Fruit fly (Drosophila melanogaster) whole organism, adult: ENCODE results near the gene CG2747.

ENCODE experiments used
- CG11617 ChIP-seq: fragments of 200-800 bp; sonication (Bioruptor generic); optimal IDR thresholded peaks from 2 replicates; lab custom pipeline; 2017; ENCODE audit warnings: mild to moderate bottlenecking, missing biosample characterization, missing genetic modification reagents, missing genetic modification characterization
- CG12768 ChIP-seq: fragments of 200-800 bp; sonication (Bioruptor generic); optimal IDR thresholded peaks from 2 replicates; lab custom pipeline; 2017; ENCODE audit warnings: missing biosample characterization, missing genetic modification characterization, mild to moderate bottlenecking, moderate library complexity, missing genetic modification reagents
- CG14711 ChIP-seq: fragments of 200-800 bp; sonication (Bioruptor generic); optimal IDR thresholded peaks from 2 replicates; lab custom pipeline; 2018; ENCODE audit warnings: missing biosample characterization, mild to moderate bottlenecking, missing genetic modification characterization, moderate library complexity
- CG1620 ChIP-seq: fragments of 200-800 bp; sonication (Bioruptor generic); optimal IDR thresholded peaks from 2 replicates; lab custom pipeline; 2016; ENCODE audit warnings: missing biosample characterization, missing genetic modification characterization
- CG33017 ChIP-seq: fragments of 200-800 bp; sonication (Bioruptor generic); optimal IDR thresholded peaks from 2 replicates; lab custom pipeline; 2018; ENCODE audit warnings: missing biosample characterization, mild to moderate bottlenecking, missing genetic modification characterization, moderate library complexity
- CG5204 ChIP-seq: fragments of 200-800 bp; sonication (Bioruptor generic); optimal IDR thresholded peaks from 2 replicates; lab custom pipeline; 2016; ENCODE audit warnings: missing biosample characterization, missing genetic modification characterization
- CG7045 ChIP-seq: fragments of 200-800 bp; sonication (Bioruptor generic); optimal IDR thresholded peaks from 2 replicates; lab custom pipeline; 2017; ENCODE audit warnings: missing biosample characterization, mild to moderate bottlenecking, missing genetic modification characterization
- CG7101 ChIP-seq: fragments of 200-800 bp; sonication (Bioruptor generic); optimal IDR thresholded peaks from 2 replicates; lab custom pipeline; 2018; ENCODE audit warnings: missing biosample characterization, mild to moderate bottlenecking, missing genetic modification characterization, moderate library complexity
- Clk ChIP-seq: fragments of 200-800 bp; sonication (Bioruptor generic); optimal IDR thresholded peaks from 2 replicates; lab custom pipeline; 2017; ENCODE audit warnings: missing biosample characterization, missing genetic modification characterization
- Crg-1 ChIP-seq: fragments of 200-800 bp; sonication (Bioruptor generic); optimal IDR thresholded peaks from 2 replicates; lab custom pipeline; 2016; ENCODE audit warnings: missing biosample characterization, missing genetic modification characterization
- Hr96 ChIP-seq: fragments of 200-800 bp; sonication (Bioruptor generic); optimal IDR thresholded peaks from 2 replicates; lab custom pipeline; 2016; ENCODE audit warnings: missing biosample characterization, missing genetic modification characterization
- Mnt ChIP-seq: fragments of 200-800 bp; sonication (Bioruptor generic); optimal IDR thresholded peaks from 2 replicates; lab custom pipeline; 2016; ENCODE audit warnings: missing biosample characterization, mild to moderate bottlenecking, missing genetic modification characterization
- bab1 ChIP-seq: fragments of 200-800 bp; sonication (Bioruptor generic); optimal IDR thresholded peaks from 3 replicates; lab custom pipeline; 2019; ENCODE audit warnings: missing biosample characterization, mild to moderate bottlenecking, missing genetic modification characterization, moderate library complexity
- cic ChIP-seq: fragments of 200-800 bp; sonication (Bioruptor generic); optimal IDR thresholded peaks from 2 replicates; lab custom pipeline; 2017; ENCODE audit warnings: missing biosample characterization, mild to moderate bottlenecking, missing genetic modification characterization, moderate library complexity
- cnc ChIP-seq, 2 experiments: fragments of >200 bp; optimal IDR thresholded peaks; 2 replicates each; lab custom pipeline; 2017
- kay ChIP-seq: fragments of 200-800 bp; sonication (Bioruptor generic); peaks from one replicate; lab custom pipeline; 2016; ENCODE audit warnings: missing biosample characterization, missing genetic modification characterization, borderline replicate concordance
- ovo ChIP-seq: fragments of 200-800 bp; sonication (Bioruptor generic); optimal IDR thresholded peaks from 2 replicates; lab custom pipeline; 2016; ENCODE audit warnings: missing biosample characterization, missing genetic modification characterization
- pad ChIP-seq: fragments of 200-800 bp; sonication (Bioruptor generic); optimal IDR thresholded peaks from 3 replicates; lab custom pipeline; 2017; ENCODE audit warnings: missing biosample characterization, missing genetic modification characterization, mild to moderate bottlenecking, moderate library complexity, missing genetic modification reagents
- tj ChIP-seq: fragments of 200-800 bp; sonication (Bioruptor generic); optimal IDR thresholded peaks from 3 replicates; lab custom pipeline; 2017; ENCODE audit warnings: missing biosample characterization, mild to moderate bottlenecking, missing genetic modification characterization, moderate library complexity
- toe ChIP-seq: fragments of 200-800 bp; sonication (Bioruptor generic); optimal IDR thresholded peaks from 2 replicates; lab custom pipeline; 2016; ENCODE audit warnings: missing biosample characterization, missing genetic modification characterization

CG2747 gene

dm6 chr3R:8038927-8039326, 8.3 kb upstream of the CG2747 start:
- no peak for TF ChIP-seq bab1 (GFP tag; lab: Kevin White, UChicago)
- no peak for TF ChIP-seq CG5204
- TF ChIP-seq Clk (GFP tag; lab: Kevin White, UChicago): no peak
- TF ChIP-seq CG33017: no peak
- no peak for TF ChIP-seq Mnt (GFP tag; lab: Kevin White, UChicago)
- no peak for TF ChIP-seq cnc (optimal IDR thresholded peaks at IDR 0.05; lab: Kevin White, UChicago)
- no peak for TF ChIP-seq pad
- no peak for TF ChIP-seq CG7101
- TF ChIP-seq tj (GFP tag; lab: Kevin White, UChicago): no peak
- TF ChIP-seq toe (GFP tag; lab: Kevin White, UChicago): no peak
- no peak for TF ChIP-seq CG11617 (GFP tag; lab: Kevin White, UChicago)
- no peak for TF ChIP-seq CG1620

- TF ChIP-seq cic (GFP tag; lab: Kevin White, UChicago): no peak
- no peak for TF ChIP-seq CG1620
- no peak for TF ChIP-seq Mnt (GFP tag; lab: Kevin White, UChicago)
- TF ChIP-seq pad: no peak
- no peak for TF ChIP-seq Hr96 (GFP tag; lab: Kevin White, UChicago)
- no peak for TF ChIP-seq CG5204
- TF ChIP-seq kay (GFP tag; lab: Kevin White, UChicago): no peak
- no peak for TF ChIP-seq CG14711
- TF ChIP-seq bab1 (GFP tag; lab: Kevin White, UChicago): no peak
- TF ChIP-seq Clk (GFP tag; lab: Kevin White, UChicago): no peak
- TF ChIP-seq Crg-1 (GFP tag; lab: Kevin White, UChicago): no peak
- no peak for TF ChIP-seq cnc (optimal IDR thresholded peaks at IDR 0.05; lab: Kevin White, UChicago)
- no peak for TF ChIP-seq CG33017
- TF ChIP-seq ovo (GFP tag; lab: Kevin White, UChicago): no peak
- no peak for TF ChIP-seq CG7045 (GFP tag; lab: Kevin White, UChicago)
- TF ChIP-seq CG11617 (GFP tag; lab: Kevin White, UChicago): no peak
- no peak for TF ChIP-seq CG7101
Observed at dm6 chr3R:8037896-8038295, 7.3 kb upstream of the CG2747 start.

dm6 chr3R:8032923-8033478, 2.4 kb upstream of the CG2747 start, which contains the start of the genes CG11035 and unc-45:
Gene CG11035, minus strand, starts transcription at chr3R:8033009.
Gene unc-45, plus strand, starts transcription at chr3R:8033301.
- peak; percentile 98 for TF ChIP-seq kay (GFP tag; lab: Kevin White, UChicago)
- no peak for TF ChIP-seq Hr96 (GFP tag; lab: Kevin White, UChicago)
- peak; percentile 79 for TF ChIP-seq toe (GFP tag; lab: Kevin White, UChicago)
- TF ChIP-seq cic (GFP tag; lab: Kevin White, UChicago): peak; percentile 10
- TF ChIP-seq CG14711: peak; percentile 53
- peak; percentile 14 for TF ChIP-seq CG1620
- TF ChIP-seq bab1 (GFP tag; lab: Kevin White, UChicago): peak; percentile 70
- TF ChIP-seq CG7045 (GFP tag; lab: Kevin White, UChicago): peak; percentile 51
- TF ChIP-seq pad: peak; percentile 18
- no peak for TF ChIP-seq ovo (GFP tag; lab: Kevin White, UChicago)
- peak; percentile 63 for TF ChIP-seq CG11617 (GFP tag; lab: Kevin White, UChicago)
- TF ChIP-seq CG5204: no peak
- no peak for TF ChIP-seq CG12768 (GFP tag; lab: Kevin White, UChicago)
- no peak for TF ChIP-seq cnc (optimal IDR thresholded peaks at IDR 0.05; lab: Kevin White, UChicago)
- peak; percentile 33 for TF ChIP-seq CG7101
- peak; percentile 28 for TF ChIP-seq Crg-1 (GFP tag; lab: Kevin White, UChicago)
- TF ChIP-seq tj (GFP tag; lab: Kevin White, UChicago): peak; percentile 64
- TF ChIP-seq CG33017: peak; percentile 29
- peak; percentile 62 for TF ChIP-seq Mnt (GFP tag; lab: Kevin White, UChicago)
- no peak for TF ChIP-seq Clk (GFP tag; lab: Kevin White, UChicago)

- no peak for TF ChIP-seq Clk (GFP tag; lab: Kevin White, UChicago)
- no peak for TF ChIP-seq CG7045 (GFP tag; lab: Kevin White, UChicago)
- TF ChIP-seq ovo (GFP tag; lab: Kevin White, UChicago): no peak
- TF ChIP-seq Mnt (GFP tag; lab: Kevin White, UChicago): no peak
- TF ChIP-seq CG12768 (GFP tag; lab: Kevin White, UChicago): no peak
- TF ChIP-seq toe (GFP tag; lab: Kevin White, UChicago): no peak
- TF ChIP-seq CG33017: no peak
- TF ChIP-seq tj (GFP tag; lab: Kevin White, UChicago): no peak
- no peak for TF ChIP-seq CG1620
- TF ChIP-seq CG7101: no peak
- TF ChIP-seq pad: no peak
- TF ChIP-seq CG14711: no peak
- no peak for TF ChIP-seq CG5204
- no peak for TF ChIP-seq Crg-1 (GFP tag; lab: Kevin White, UChicago)
- TF ChIP-seq kay (GFP tag; lab: Kevin White, UChicago): no peak
- TF ChIP-seq bab1 (GFP tag; lab: Kevin White, UChicago): no peak
Observed at dm6 chr3R:8029496-8030013, 1.0 kb downstream of the CG2747 start, which contains the start of gene ImpE3. Gene ImpE3, minus strand, starts transcription at chr3R:8029546.

dm6 chr3R:8027203-8027688, 3.3 kb downstream of the CG2747 start:
- TF ChIP-seq cnc (optimal IDR thresholded peaks at IDR 0.05; lab: Kevin White, UChicago) (no peak), pad (peak; percentile 1), CG7101 (peak; percentile 68), CG12768 (GFP tag; lab: Kevin White, UChicago) (peak; percentile 42), kay (GFP tag; lab: Kevin White, UChicago) (no peak), toe (GFP tag; lab: Kevin White, UChicago) (no peak), Hr96 (GFP tag; lab: Kevin White, UChicago) (no peak), tj (GFP tag; lab: Kevin White, UChicago) (peak; percentile 35), CG1620 (no peak), ovo (GFP tag; lab: Kevin White, UChicago) (no peak), CG14711 (no peak), cic (GFP tag; lab: Kevin White, UChicago) (no peak), bab1 (GFP tag; lab: Kevin White, UChicago) (peak; percentile 13), CG5204 (no peak), CG33017 (peak; percentile 81), CG11617 (GFP tag; lab: Kevin White, UChicago) (peak; percentile 71), CG7045 (GFP tag; lab: Kevin White, UChicago) (peak; percentile 57), Mnt (GFP tag; lab: Kevin White, UChicago) (no peak), Crg-1 (GFP tag; lab: Kevin White, UChicago) (no peak), Clk (GFP tag; lab: Kevin White, UChicago) (no peak)
